Worm (Caenorhabditis elegans): ENCODE measurements around the gene R02D5.4.

- TF ChIP-seq ama-1 (optimal IDR thresholded peaks at IDR 0.05) = no peak
- no peak for TF ChIP-seq ahr-1 (tag; optimal IDR thresholded peaks at IDR 0.05)
- no peak for TF ChIP-seq fkh-10 (GFP tag; optimal IDR thresholded peaks at IDR 0.05)
Observed at ce11 chrV:14480533-14480932, 3.9 kb downstream of the R02D5.4 start.

Measured in whole organism, late embryonic.